Worm (Caenorhabditis elegans) whole organism, L4 larva: ENCODE results near the gene srx-95.

Experiments used
- F26F4.8 ChIP-seq: fragments of 200-800 bp; sonication (Bioruptor generic); conservative IDR thresholded peaks from 2 replicates; pipeline ENCODE4 v1.3.6; 2022; ENCODE audit warnings: missing genetic modification characterization, missing compliant biosample characterization
- F44E2.7 ChIP-seq: fragments of 200-800 bp; sonication (Bioruptor generic); IDR thresholded peaks from 2 replicates; pipeline ENCODE4 v2.1.2; 2022; ENCODE audit warnings: missing genetic modification characterization, missing compliant biosample characterization
- R02D3.7 ChIP-seq: fragments of 150-350 bp; sonication (generic microtip); optimal IDR thresholded peaks from 3 replicates; lab custom pipeline; 2014; ENCODE audit warnings: missing biosample characterization, missing genetic modification characterization
- Y105C5A.15 ChIP-seq: fragments of 200-800 bp; sonication (Bioruptor generic); IDR thresholded peaks from 2 replicates; pipeline ENCODE4 v1.3.6; 2022; ENCODE audit warnings: missing genetic modification characterization, missing compliant biosample characterization
- Y48G9A.11 ChIP-seq: fragments of 200-800 bp; sonication (Bioruptor generic); IDR thresholded peaks from 2 replicates; pipeline ENCODE4 v1.3.6; 2022; ENCODE audit warnings: missing genetic modification reagents, missing genetic modification characterization, missing compliant biosample characterization
- Y75B8A.6 ChIP-seq: fragments of 200-800 bp; sonication (Bioruptor generic); IDR thresholded peaks from 2 replicates; pipeline ENCODE4 v1.3.6; 2022; ENCODE audit warnings: missing genetic modification reagents, missing genetic modification characterization, missing compliant biosample characterization
- ZK337.2 ChIP-seq: fragments of 200-800 bp; sonication (Bioruptor generic); IDR thresholded peaks from 2 replicates; pipeline ENCODE4 v1.3.6; 2022; ENCODE audit warnings: missing genetic modification reagents, missing genetic modification characterization, missing compliant biosample characterization
- ama-1 ChIP-seq: fragments of 150-350 bp; optimal IDR thresholded peaks from 2 replicates; lab custom pipeline; 2014; ENCODE audit warnings: inconsistent platforms, mixed read lengths
- arid-1 ChIP-seq: fragments of 200-800 bp; sonication (Bioruptor generic); conservative IDR thresholded peaks from 2 replicates; pipeline ENCODE4 v1.3.6; 2022; ENCODE audit warnings: missing genetic modification reagents, missing genetic modification characterization, missing compliant biosample characterization
- ceh-20 ChIP-seq: fragments of 200-800 bp; sonication (Bioruptor generic); IDR thresholded peaks from 2 replicates; pipeline ENCODE4 v1.3.6; 2022; ENCODE audit warnings: missing genetic modification reagents, missing genetic modification characterization, missing compliant biosample characterization
- ceh-32 ChIP-seq: sonication (generic microtip); optimal IDR thresholded peaks from 2 replicates; lab custom pipeline; 2016; ENCODE audit warnings: mild to moderate bottlenecking, missing genetic modification characterization, missing compliant biosample characterization; ENCODE audit not compliant: poor library complexity
- ceh-62 ChIP-seq: sonication (generic microtip); optimal IDR thresholded peaks from 2 replicates; lab custom pipeline; 2017; ENCODE audit warnings: missing biosample characterization, missing genetic modification characterization
- cey-2 ChIP-seq: sonication (generic microtip); optimal IDR thresholded peaks from 3 replicates; lab custom pipeline; 2017; ENCODE audit warnings: missing genetic modification characterization, mild to moderate bottlenecking, missing compliant biosample characterization, antibody characterized with exemption, borderline replicate concordance; ENCODE audit not compliant: insufficient read depth
- daf-12 ChIP-seq: fragments of 150-350 bp; optimal IDR thresholded peaks from 2 replicates; lab custom pipeline; 2014; ENCODE audit warnings: missing biosample characterization, missing genetic modification reagents, missing genetic modification characterization
- daf-19 ChIP-seq: fragments of 200-800 bp; sonication (Bioruptor generic); conservative IDR thresholded peaks from 2 replicates; pipeline ENCODE4 v1.3.6; 2022; ENCODE audit warnings: missing genetic modification characterization, missing compliant biosample characterization
- daf-8 ChIP-seq: fragments of 200-800 bp; sonication (Bioruptor generic); IDR thresholded peaks from 2 replicates; pipeline ENCODE4 v1.3.6; 2022; ENCODE audit warnings: missing genetic modification characterization, missing compliant biosample characterization
- dmd-9 ChIP-seq: fragments of 200-800 bp; sonication (Bioruptor generic); IDR thresholded peaks from 2 replicates; pipeline ENCODE4 v1.3.6; 2022; ENCODE audit warnings: missing genetic modification reagents, missing genetic modification characterization, missing compliant biosample characterization
- gei-8 ChIP-seq: fragments of 200-800 bp; sonication (Bioruptor generic); optimal IDR thresholded peaks from 2 replicates; lab custom pipeline; 2018; ENCODE audit warnings: mild to moderate bottlenecking, missing genetic modification characterization, missing compliant biosample characterization
- hif-1 ChIP-seq, 2 experiments: sonication (generic microtip); optimal IDR thresholded peaks; 2 replicates each; lab custom pipeline; 2016 to 2017; ENCODE audit warnings: missing compliant biosample characterization in 2 of 2, missing genetic modification characterization in 2 of 2, missing genetic modification reagents in 2 of 2, missing genotype in 2 of 2, mild to moderate bottlenecking in 1 of 2
- jun-1 ChIP-seq: fragments of 150-350 bp; optimal IDR thresholded peaks from 2 replicates; lab custom pipeline; 2014; ENCODE audit warnings: missing biosample characterization, missing genetic modification reagents, missing genetic modification characterization
- lim-7 ChIP-seq: fragments of 200-800 bp; sonication (Bioruptor generic); IDR thresholded peaks from 2 replicates; pipeline ENCODE4 v1.3.6; 2022; ENCODE audit warnings: missing genetic modification characterization, missing compliant biosample characterization
- lin-13 ChIP-seq: fragments of 150-350 bp; optimal IDR thresholded peaks from 2 replicates; lab custom pipeline; 2014; ENCODE audit warnings: missing biosample characterization, missing genetic modification reagents, missing genetic modification characterization
- lin-15B ChIP-seq: fragments of 150-350 bp; sonication (generic microtip); optimal IDR thresholded peaks from 3 replicates; lab custom pipeline; 2014; ENCODE audit warnings: missing biosample characterization, missing genetic modification characterization
- lin-29 ChIP-seq: fragments of 200-800 bp; sonication (Bioruptor generic); IDR thresholded peaks from 2 replicates; pipeline ENCODE4 v1.3.6; 2022; ENCODE audit warnings: missing genetic modification reagents, missing genetic modification characterization, missing compliant biosample characterization
- lin-39 ChIP-seq: fragments of 150-350 bp; optimal IDR thresholded peaks from 2 replicates; lab custom pipeline; 2014; ENCODE audit warnings: missing biosample characterization, missing genetic modification reagents, missing genetic modification characterization
- lir-3 ChIP-seq: sonication (generic microtip); optimal IDR thresholded peaks from 2 replicates; lab custom pipeline; 2016; ENCODE audit warnings: mild to moderate bottlenecking, missing genetic modification characterization, missing compliant biosample characterization
- madf-9 ChIP-seq: fragments of 200-800 bp; sonication (Bioruptor generic); conservative IDR thresholded peaks from 2 replicates; pipeline ENCODE4 v1.3.6; 2022; ENCODE audit warnings: missing genetic modification reagents, missing genetic modification characterization, missing compliant biosample characterization
- mdl-1 ChIP-seq, 2 experiments: fragments of 150-350 bp in 1 of 2; sonication (generic microtip) in 1 of 2; optimal IDR thresholded peaks; 2 replicates each; lab custom pipeline; 2014 to 2017; ENCODE audit warnings: missing biosample characterization in 2 of 2, missing genetic modification characterization in 2 of 2
- mep-1 ChIP-seq: fragments of 150-350 bp; sonication (generic microtip); optimal IDR thresholded peaks from 3 replicates; lab custom pipeline; 2014; ENCODE audit warnings: missing biosample characterization, missing genetic modification characterization
- nhr-11 ChIP-seq: fragments of 150-350 bp; optimal IDR thresholded peaks from 2 replicates; lab custom pipeline; 2014; ENCODE audit warnings: missing biosample characterization, missing genetic modification characterization
- nhr-111 ChIP-seq: fragments of 200-800 bp; sonication (Bioruptor generic); optimal IDR thresholded peaks from 2 replicates; lab custom pipeline; 2018; ENCODE audit warnings: mild to moderate bottlenecking, missing genetic modification characterization, missing compliant biosample characterization
- nhr-41 ChIP-seq: fragments of 200-800 bp; sonication (Bioruptor generic); IDR thresholded peaks from 2 replicates; pipeline ENCODE4 v1.3.6; 2022; ENCODE audit warnings: missing genetic modification reagents, missing genetic modification characterization, missing compliant biosample characterization
- nhr-77 ChIP-seq: fragments of 150-350 bp; optimal IDR thresholded peaks from 2 replicates; lab custom pipeline; 2014; ENCODE audit warnings: missing biosample characterization, missing genetic modification characterization
- pha-4 ChIP-seq, 2 experiments: fragments of 150-350 bp in 1 of 2; fragments of 200-800 bp in 1 of 2; sonication (Bioruptor generic) in 1 of 2; IDR thresholded peaks in 1 of 2; optimal IDR thresholded peaks in 1 of 2; 2 replicates each; pipeline versions ENCODE4 v1.3.6 to Lab custom; 2014 to 2022; ENCODE audit warnings: missing genetic modification characterization in 2 of 2, missing genetic modification reagents in 2 of 2, missing biosample characterization in 1 of 2, missing compliant biosample characterization in 1 of 2
- php-3 ChIP-seq: fragments of 200-800 bp; sonication (Bioruptor generic); IDR thresholded peaks from 2 replicates; pipeline ENCODE4 v1.3.6; 2022; ENCODE audit warnings: missing genetic modification reagents, missing genetic modification characterization, missing compliant biosample characterization
- pqm-1 ChIP-seq: sonication (generic microtip); optimal IDR thresholded peaks from 2 replicates; lab custom pipeline; 2017; ENCODE audit warnings: missing biosample characterization, missing genetic modification characterization
- saeg-2 ChIP-seq: fragments of 200-800 bp; sonication (Bioruptor generic); IDR thresholded peaks from 2 replicates; pipeline ENCODE4 v1.3.6; 2022; ENCODE audit warnings: missing genetic modification reagents, missing genetic modification characterization, missing compliant biosample characterization
- set-16 ChIP-seq: fragments of 200-800 bp; sonication (Bioruptor generic); IDR thresholded peaks from 2 replicates; pipeline ENCODE4 v1.3.6; 2022; ENCODE audit warnings: missing genetic modification reagents, missing genetic modification characterization, missing compliant biosample characterization
- skn-1 ChIP-seq: fragments of 150-350 bp; optimal IDR thresholded peaks from 2 replicates; lab custom pipeline; 2014; ENCODE audit warnings: missing biosample characterization, missing genetic modification characterization
- snpc-4 ChIP-seq: fragments of 150-350 bp; optimal IDR thresholded peaks from 2 replicates; lab custom pipeline; 2014; ENCODE audit warnings: missing biosample characterization, missing genetic modification characterization
- unc-39 ChIP-seq: sonication (generic microtip); optimal IDR thresholded peaks from 2 replicates; lab custom pipeline; 2017; ENCODE audit warnings: missing biosample characterization, missing genetic modification characterization
- vab-7 ChIP-seq: fragments of 200-800 bp; sonication (Bioruptor generic); IDR thresholded peaks from 2 replicates; pipeline ENCODE4 v1.3.6; 2022; ENCODE audit warnings: missing genetic modification reagents, missing genetic modification characterization, missing compliant biosample characterization
- zag-1 ChIP-seq: fragments of 150-350 bp; optimal IDR thresholded peaks from 2 replicates; lab custom pipeline; 2014; ENCODE audit warnings: missing biosample characterization, missing genetic modification characterization
- zfp-3 ChIP-seq: fragments of 200-800 bp; sonication (Bioruptor generic); conservative IDR thresholded peaks from 2 replicates; pipeline ENCODE4 v1.3.6; 2022; ENCODE audit warnings: missing genetic modification reagents, missing genetic modification characterization, missing compliant biosample characterization
- zip-2 ChIP-seq: fragments of 150-350 bp; optimal IDR thresholded peaks from 2 replicates; lab custom pipeline; 2014; ENCODE audit warnings: missing biosample characterization, missing genetic modification characterization
- ztf-7 ChIP-seq: fragments of 150-350 bp; optimal IDR thresholded peaks from 2 replicates; lab custom pipeline; 2014; ENCODE audit warnings: missing biosample characterization, missing genetic modification characterization

Gene srx-95

DNA sequence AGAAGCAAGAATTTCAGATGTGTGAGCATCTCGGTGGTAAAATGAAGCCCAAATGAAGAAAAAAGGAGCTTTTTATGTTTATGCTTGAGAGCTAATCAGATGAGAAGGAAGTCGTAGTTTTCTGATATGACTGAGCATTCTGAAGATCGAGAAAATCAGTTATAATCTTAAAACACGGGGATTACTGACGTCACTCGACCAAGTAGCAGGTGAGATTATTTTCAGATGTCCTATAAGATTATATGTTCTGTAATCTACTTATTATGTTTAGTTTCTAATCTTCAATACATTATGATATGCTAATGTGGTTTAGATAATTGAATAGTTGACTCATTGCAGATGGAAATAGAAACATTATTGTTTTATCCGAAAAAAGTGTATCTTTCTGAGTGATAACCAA is 8.8 kb downstream of the srx-95 start, which contains the start of gene ins-14:
Gene ins-14, minus strand, starts transcription at position 32 of the 400 bp plus-strand sequence.
- no peak for TF ChIP-seq ama-1 (lab: Kevin White, UChicago)
- TF ChIP-seq ceh-62 (tag; lab: Kevin White, UChicago), result no peak
- TF ChIP-seq php-3 (GFP tag; lab: Robert Waterston, UW), result no peak
- TF ChIP-seq zip-2, result no peak
- no peak for TF ChIP-seq Y75B8A.6 (GFP tag; lab: Robert Waterston, UW)
- TF ChIP-seq madf-9 (GFP tag; lab: Robert Waterston, UW), result no peak

DNA sequence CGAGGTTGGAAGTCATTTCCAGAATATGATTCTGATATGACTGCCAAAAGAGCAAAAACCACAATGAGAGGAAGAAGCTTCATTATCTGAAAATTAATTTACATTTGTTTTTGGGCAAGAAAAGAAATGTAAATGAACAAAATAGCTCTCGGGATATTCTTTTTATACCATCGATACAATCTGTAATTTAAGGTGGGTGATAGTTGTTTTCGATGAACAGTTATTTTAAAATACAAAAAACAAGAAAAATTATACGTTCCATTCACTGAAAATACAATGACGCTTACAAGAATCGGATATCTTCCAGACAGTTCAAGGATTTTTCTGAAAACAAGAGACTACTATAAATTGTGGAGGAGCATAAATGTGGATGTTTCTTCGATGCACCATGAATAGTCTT is 9.9 kb downstream of the srx-95 start, which contains the start of gene ins-15:
Gene ins-15, minus strand, starts transcription at position 101 of the 400 bp plus-strand sequence.
- TF ChIP-seq lin-29 (GFP tag; lab: Robert Waterston, UW) (no peak), zag-1 (tag; lab: Kevin White, UChicago) (no peak), daf-8 (no peak), nhr-111 (GFP tag; lab: Kevin White, UChicago) (no peak), ceh-20 (GFP tag; lab: Robert Waterston, UW) (no peak), F26F4.8 (GFP tag; lab: Robert Waterston, UW) (no peak), arid-1 (GFP tag; lab: Robert Waterston, UW) (no peak)

DNA sequence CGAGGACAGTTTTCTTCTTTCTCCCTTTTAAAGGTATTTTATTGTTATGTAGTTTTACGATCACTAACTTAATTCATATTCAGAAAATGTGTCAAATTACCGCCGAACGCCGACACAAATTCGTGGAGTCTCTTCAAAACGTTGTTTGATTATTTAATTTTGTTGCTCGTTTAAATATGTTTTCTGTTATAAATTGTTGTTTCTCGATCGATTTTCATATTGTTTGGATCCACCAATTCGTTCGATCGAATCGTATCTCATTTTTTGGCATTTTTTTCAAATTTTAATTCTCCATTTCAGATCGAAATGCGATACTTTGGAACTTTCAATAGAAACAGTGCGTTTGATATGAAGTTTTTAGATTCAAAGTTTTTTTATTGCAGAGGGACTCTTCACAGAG is 12.0 kb downstream of the srx-95 start, which contains the start of gene F41G3.6:
Gene F41G3.6, plus strand, starts transcription at position 301 of the 400 bp plus-strand sequence.
- TF ChIP-seq Y105C5A.15 (GFP tag; lab: Robert Waterston, UW) (no peak), hif-1 (tag; optimal IDR thresholded peaks at IDR 0.05; lab: Kevin White, UChicago) (no peak), skn-1 (no peak), vab-7 (GFP tag; lab: Robert Waterston, UW) (no peak), ceh-62 (tag; lab: Kevin White, UChicago) (no peak), Y48G9A.11 (no peak), pha-4 (GFP tag; IDR thresholded peaks at IDR 0.05; lab: Robert Waterston, UW) (no peak), pha-4 (tag; optimal IDR thresholded peaks at IDR 0.05; lab: Kevin White, UChicago) (no peak), lin-13 (no peak), unc-39 (tag; lab: Kevin White, UChicago) (no peak), lim-7 (no peak), madf-9 (GFP tag; lab: Robert Waterston, UW) (no peak)

DNA sequence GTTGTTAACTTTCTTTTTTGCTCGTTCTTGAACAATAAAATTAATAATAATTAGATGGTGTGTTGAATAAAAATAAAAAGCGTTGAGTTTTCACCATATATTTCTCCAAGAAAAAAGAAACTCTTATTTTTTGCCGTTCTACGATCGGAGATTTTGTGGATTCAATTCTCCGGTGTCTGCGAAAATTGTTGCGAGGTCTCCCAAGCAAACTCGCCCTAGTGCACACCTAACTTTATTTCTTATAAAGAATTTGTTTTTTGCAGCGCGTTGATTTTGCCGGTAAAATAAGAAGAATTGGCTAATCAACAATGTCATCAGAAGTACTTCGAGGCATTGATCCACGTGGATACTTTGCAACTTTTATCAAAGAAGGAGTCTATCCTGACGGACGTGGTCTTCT is 13.1 kb downstream of the srx-95 start, which contains the start of gene exos-8:
Gene exos-8, plus strand, starts transcription at position 264 of the 400 bp plus-strand sequence.
- TF ChIP-seq F26F4.8 (GFP tag; lab: Robert Waterston, UW) (no peak), saeg-2 (GFP tag; lab: Robert Waterston, UW) (no peak), cey-2 (no peak), lin-39 (tag; lab: Kevin White, UChicago) (no peak), zfp-3 (GFP tag; lab: Robert Waterston, UW) (no peak), Y75B8A.6 (GFP tag; lab: Robert Waterston, UW) (no peak), nhr-111 (GFP tag; lab: Kevin White, UChicago) (no peak), daf-12 (tag; lab: Kevin White, UChicago) (no peak), F44E2.7 (GFP tag; lab: Robert Waterston, UW) (no peak), nhr-77 (tag; lab: Kevin White, UChicago) (peak; percentile 80), nhr-41 (GFP tag; lab: Robert Waterston, UW) (no peak), ceh-32 (no peak), gei-8 (GFP tag; lab: Kevin White, UChicago) (no peak), ztf-7 (tag; lab: Kevin White, UChicago) (no peak), ZK337.2 (peak; percentile 65; the same call in 1 of the 2 replicates), lin-15B (tag; lab: Kevin White, UChicago) (no peak), snpc-4 (tag; lab: Kevin White, UChicago) (no peak), jun-1 (tag; lab: Kevin White, UChicago) (no peak), lir-3 (no peak), dmd-9 (GFP tag; lab: Robert Waterston, UW) (peak; percentile 51; the same call in 1 of the 2 replicates), set-16 (GFP tag; lab: Robert Waterston, UW) (no peak), mep-1 (tag; lab: Kevin White, UChicago) (no peak), R02D3.7 (tag; lab: Kevin White, UChicago) (no peak), vab-7 (GFP tag; lab: Robert Waterston, UW) (0 out of 2 replicates have a peak, but pooled peaks have one; percentile 28), daf-19 (no peak), nhr-11 (tag; lab: Kevin White, UChicago) (no peak), pqm-1 (no peak), mdl-1 (tag; optimal IDR thresholded peaks at IDR 0.05; lab: Kevin White, UChicago) (no peak)
